Fruit fly (Drosophila melanogaster): Measurements from ENCODE around the gene Alg13.
A peak's percentile ranks its signal among the peaks of the same experiment; 100 is the strongest.

DNA sequence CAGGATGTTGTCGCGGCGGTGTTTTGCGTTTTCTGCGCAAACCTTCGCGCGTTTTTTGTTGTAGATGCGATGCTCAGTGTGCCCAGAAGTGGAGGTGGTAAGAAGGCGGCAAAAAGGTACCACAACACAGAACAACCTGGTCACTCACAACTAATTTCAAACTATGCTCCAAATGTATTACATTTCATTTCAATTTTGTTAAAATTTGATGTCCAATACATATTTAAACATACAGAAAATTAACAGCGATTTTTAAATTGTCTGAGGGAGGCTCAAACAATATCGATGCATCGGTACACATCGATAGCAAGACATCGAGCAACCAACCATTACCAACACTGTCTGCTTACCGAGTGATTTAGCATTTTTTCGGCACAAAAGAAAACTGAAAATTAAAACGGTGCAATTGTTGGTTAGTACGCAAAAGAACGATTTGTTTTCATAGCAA lies 14.8 kb upstream of the Alg13 start, which contains the start of the genes Slbp and Rpn2:
- TF ChIP-seq sob (GFP tag; IDR thresholded peaks at IDR 0.05) (peak; percentile 62), HLH3B (GFP tag; IDR thresholded peaks at IDR 0.05) (no peak), CG9876 (GFP tag; optimal IDR thresholded peaks at IDR 0.05) (peak; percentile 7), CG33557 (GFP tag; optimal IDR thresholded peaks at IDR 0.05) (no peak), Bteb2 (GFP tag; optimal IDR thresholded peaks at IDR 0.05) (peak; percentile 15), NC2α (GFP tag; optimal IDR thresholded peaks at IDR 0.05) (no peak), Lhr (GFP tag; optimal IDR thresholded peaks at IDR 0.05) (peak; percentile 41), gcm2 (GFP tag; optimal IDR thresholded peaks at IDR 0.05) (no peak), CG2120 (GFP tag; optimal IDR thresholded peaks at IDR 0.05) (peak; percentile 75), Abd-B (GFP tag; optimal IDR thresholded peaks at IDR 0.05) (no peak), disco-r (GFP tag; optimal IDR thresholded peaks at IDR 0.05) (no peak)
